Worm (Caenorhabditis elegans) whole organism, young adult: ENCODE data around the gene tag-196.

Experiments
- B0035.1 ChIP-seq: sonication (generic microtip); optimal IDR thresholded peaks from 2 replicates; lab custom pipeline; 2016; ENCODE audit warnings: missing genetic modification characterization, mild to moderate bottlenecking, missing compliant biosample characterization, missing genotype, missing genetic modification reagents
- B0261.1 ChIP-seq: sonication (generic microtip); optimal IDR thresholded peaks from 2 replicates; lab custom pipeline; 2016; ENCODE audit warnings: mild to moderate bottlenecking, missing genetic modification characterization, moderate library complexity, missing compliant biosample characterization
- D2030.7 ChIP-seq: fragments of 200-800 bp; sonication (Bioruptor generic); IDR thresholded peaks from 2 replicates; pipeline ENCODE4 v1.3.6; 2022; ENCODE audit warnings: missing genetic modification reagents, missing genetic modification characterization, missing compliant biosample characterization
- F10E7.11 ChIP-seq: sonication (generic microtip); optimal IDR thresholded peaks from 2 replicates; lab custom pipeline; 2017; ENCODE audit warnings: mild to moderate bottlenecking, missing genetic modification characterization, moderate library complexity, missing compliant biosample characterization
- F39B2.1 ChIP-seq: fragments of 200-800 bp; sonication (Bioruptor generic); IDR thresholded peaks from 2 replicates; pipeline ENCODE4 v1.3.6; 2022; ENCODE audit warnings: missing genetic modification reagents, missing genetic modification characterization, missing compliant biosample characterization
- F57C9.4 ChIP-seq: sonication (generic microtip); optimal IDR thresholded peaks from 2 replicates; lab custom pipeline; 2017; ENCODE audit warnings: mild to moderate bottlenecking, missing genetic modification characterization, missing compliant biosample characterization
- T07F8.4 ChIP-seq: sonication (generic microtip); optimal IDR thresholded peaks from 2 replicates; lab custom pipeline; 2016; ENCODE audit warnings: mild to moderate bottlenecking, missing genetic modification characterization, moderate library complexity, missing compliant biosample characterization
- Y79H2A.3 ChIP-seq: fragments of 200-800 bp; sonication (Bioruptor generic); conservative IDR thresholded peaks from 2 replicates; pipeline ENCODE4 v1.3.6; 2022; ENCODE audit warnings: missing genetic modification reagents, missing genetic modification characterization, missing compliant biosample characterization
- Y95B8A.8 ChIP-seq: fragments of 200-800 bp; sonication (Bioruptor generic); IDR thresholded peaks from 2 replicates; pipeline ENCODE4 v1.3.6; 2022; ENCODE audit warnings: missing genetic modification reagents, missing genetic modification characterization, missing compliant biosample characterization
- aptf-2 ChIP-seq: fragments of 200-800 bp; sonication (Bioruptor generic); conservative IDR thresholded peaks from 2 replicates; pipeline ENCODE4 v1.3.6; 2022; ENCODE audit warnings: missing genetic modification reagents, missing genetic modification characterization, missing compliant biosample characterization
- aptf-3 ChIP-seq: fragments of 200-800 bp; sonication (Bioruptor generic); IDR thresholded peaks from 2 replicates; pipeline ENCODE4 v1.3.6; 2022; ENCODE audit warnings: missing genetic modification characterization, missing compliant biosample characterization
- attf-3 ChIP-seq: fragments of 200-800 bp; sonication (Bioruptor generic); conservative IDR thresholded peaks from 2 replicates; pipeline ENCODE4 v1.3.6; 2022; ENCODE audit warnings: missing genetic modification reagents, missing genetic modification characterization, missing compliant biosample characterization
- attf-6 ChIP-seq: fragments of 200-800 bp; sonication (Bioruptor generic); IDR thresholded peaks from 2 replicates; pipeline ENCODE4 v1.3.6; 2022; ENCODE audit warnings: missing genetic modification reagents, missing genetic modification characterization, missing compliant biosample characterization
- cebp-1 ChIP-seq, 2 experiments: fragments of 200-800 bp in 1 of 2; sonication (Bioruptor generic) in 1 of 2; sonication (generic microtip) in 1 of 2; IDR thresholded peaks in 1 of 2; optimal IDR thresholded peaks in 1 of 2; 2 replicates each; pipeline versions ENCODE4 v1.3.6 to Lab custom; 2017 to 2022; ENCODE audit warnings: missing compliant biosample characterization in 2 of 2, missing genetic modification characterization in 2 of 2, mild to moderate bottlenecking in 1 of 2, missing genetic modification reagents in 1 of 2, moderate library complexity in 1 of 2
- ceh-27 ChIP-seq: fragments of 200-800 bp; sonication (Bioruptor generic); optimal IDR thresholded peaks from 2 replicates; lab custom pipeline; 2018; ENCODE audit warnings: mild to moderate bottlenecking, missing genetic modification characterization, moderate library complexity, missing compliant biosample characterization
- dox-1 ChIP-seq: fragments of 200-800 bp; sonication (Bioruptor generic); IDR thresholded peaks from 2 replicates; pipeline ENCODE4 v1.3.6; 2022; ENCODE audit warnings: missing genetic modification reagents, missing genetic modification characterization, missing compliant biosample characterization
- ekl-4 ChIP-seq: fragments of 200-800 bp; sonication (Bioruptor generic); IDR thresholded peaks from 2 replicates; pipeline ENCODE4 v1.3.6; 2022; ENCODE audit warnings: missing genetic modification reagents, missing genetic modification characterization, missing compliant biosample characterization
- fkh-3 ChIP-seq: sonication (generic microtip); optimal IDR thresholded peaks from 2 replicates; lab custom pipeline; 2016; ENCODE audit warnings: mild to moderate bottlenecking, missing genetic modification characterization, missing compliant biosample characterization
- hlh-26 ChIP-seq: fragments of 200-800 bp; sonication (Bioruptor generic); conservative IDR thresholded peaks from 2 replicates; pipeline ENCODE4 v1.3.6; 2022; ENCODE audit warnings: missing genetic modification reagents, missing genetic modification characterization, missing compliant biosample characterization
- hmg-1.2 ChIP-seq: fragments of 200-800 bp; sonication (Bioruptor generic); IDR thresholded peaks from 2 replicates; pipeline ENCODE4 v1.3.6; 2022; ENCODE audit warnings: missing genetic modification reagents, missing genetic modification characterization, missing compliant biosample characterization
- let-526 ChIP-seq: fragments of 200-800 bp; sonication (Bioruptor generic); IDR thresholded peaks from 2 replicates; pipeline ENCODE4 v1.3.6; 2022; ENCODE audit warnings: missing genetic modification reagents, missing genetic modification characterization, missing compliant biosample characterization
- lin-40 ChIP-seq: sonication (generic microtip); optimal IDR thresholded peaks from 2 replicates; lab custom pipeline; 2016; ENCODE audit warnings: missing genetic modification characterization, mild to moderate bottlenecking, missing compliant biosample characterization, missing genotype, missing genetic modification reagents
- lin-54 ChIP-seq: fragments of 200-800 bp; sonication (Bioruptor generic); optimal IDR thresholded peaks from 2 replicates; lab custom pipeline; 2018; ENCODE audit warnings: mild to moderate bottlenecking, missing genetic modification characterization, missing compliant biosample characterization
- lsl-1 ChIP-seq: fragments of 200-800 bp; sonication (Bioruptor generic); optimal IDR thresholded peaks from 2 replicates; lab custom pipeline; 2018; ENCODE audit warnings: mild to moderate bottlenecking, missing genetic modification characterization, moderate library complexity, missing compliant biosample characterization
- lsy-27 ChIP-seq: sonication (generic microtip); optimal IDR thresholded peaks from 2 replicates; lab custom pipeline; 2017; ENCODE audit warnings: missing genetic modification characterization, mild to moderate bottlenecking, missing compliant biosample characterization, antibody characterized with exemption, missing genotype, borderline replicate concordance; ENCODE audit not compliant: insufficient read depth
- mcd-1 ChIP-seq: fragments of 200-800 bp; sonication (Bioruptor generic); IDR thresholded peaks from 2 replicates; pipeline ENCODE4 v1.3.6; 2022; ENCODE audit warnings: missing genetic modification reagents, missing genetic modification characterization, missing compliant biosample characterization
- mes-4 ChIP-seq: sonication (generic microtip); optimal IDR thresholded peaks from 2 replicates; lab custom pipeline; 2016; ENCODE audit warnings: missing genotype, missing genetic modification characterization, missing compliant biosample characterization
- mxl-1 ChIP-seq: sonication (generic microtip); optimal IDR thresholded peaks from 2 replicates; lab custom pipeline; 2016; ENCODE audit warnings: missing genetic modification characterization, missing compliant biosample characterization
- nfyb-1 ChIP-seq: fragments of 200-800 bp; sonication (Bioruptor generic); IDR thresholded peaks from 2 replicates; pipeline ENCODE4 v1.3.6; 2022; ENCODE audit warnings: missing genetic modification reagents, missing genetic modification characterization, missing compliant biosample characterization
- nhr-90 ChIP-seq: sonication (generic microtip); optimal IDR thresholded peaks from 2 replicates; lab custom pipeline; 2016; ENCODE audit warnings: missing genotype, mild to moderate bottlenecking, missing genetic modification characterization, missing compliant biosample characterization
- rec-8 ChIP-seq, 2 experiments: sonication (generic microtip); optimal IDR thresholded peaks; 2 replicates each; lab custom pipeline; 2016; ENCODE audit warnings: mild to moderate bottlenecking in 2 of 2, missing genetic modification characterization in 2 of 2, missing genetic modification reagents in 2 of 2, missing genotype in 2 of 2, missing biosample characterization in 1 of 2, missing compliant biosample characterization in 1 of 2, moderate library complexity in 1 of 2
- zfh-2 ChIP-seq: fragments of 200-800 bp; sonication (Bioruptor generic); conservative IDR thresholded peaks from 2 replicates; pipeline ENCODE4 v1.3.6; 2022; ENCODE audit warnings: missing genetic modification reagents, missing genetic modification characterization, missing compliant biosample characterization
- ztf-18 ChIP-seq: sonication (generic microtip); optimal IDR thresholded peaks from 2 replicates; lab custom pipeline; 2016; ENCODE audit warnings: missing genotype, mild to moderate bottlenecking, missing genetic modification characterization, missing compliant biosample characterization
- ztf-26 ChIP-seq: sonication (generic microtip); optimal IDR thresholded peaks from 2 replicates; lab custom pipeline; 2017; ENCODE audit warnings: missing genetic modification characterization, missing compliant biosample characterization

tag-196 gene

DNA sequence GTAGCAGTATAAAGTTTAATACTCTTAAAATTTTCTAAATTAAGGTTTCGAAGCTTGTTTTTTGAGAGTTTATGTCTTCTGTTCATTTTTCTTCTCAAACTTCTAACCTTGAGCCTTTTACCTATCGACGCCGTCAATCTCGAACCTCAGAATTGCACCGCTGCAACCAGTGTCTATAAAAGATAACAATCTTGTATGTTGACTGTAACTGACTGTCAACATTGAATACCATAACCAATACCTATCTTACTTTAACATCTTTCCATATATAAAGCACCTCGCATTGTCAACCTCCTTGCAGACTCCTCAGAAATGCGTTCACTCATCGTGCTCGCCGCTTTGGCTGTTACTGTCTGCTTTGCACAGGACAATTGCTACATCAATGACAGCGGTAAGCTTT, 24.0 kb downstream of the tag-196 start, which contains the start of gene grd-5:
grd-5 (plus strand) TSS at position 295 of the 400 bp plus-strand sequence.
- TF ChIP-seq let-526 (GFP tag; lab: Robert Waterston, UW) (no peak), attf-3 (GFP tag; lab: Robert Waterston, UW) (no peak), zfh-2 (GFP tag; lab: Robert Waterston, UW) (no peak), lin-54 (GFP tag; lab: Kevin White, UChicago) (no peak), rec-8 (tag; optimal IDR thresholded peaks at IDR 0.05; lab: Kevin White, UChicago) (no peak), lsy-27 (no peak)

DNA sequence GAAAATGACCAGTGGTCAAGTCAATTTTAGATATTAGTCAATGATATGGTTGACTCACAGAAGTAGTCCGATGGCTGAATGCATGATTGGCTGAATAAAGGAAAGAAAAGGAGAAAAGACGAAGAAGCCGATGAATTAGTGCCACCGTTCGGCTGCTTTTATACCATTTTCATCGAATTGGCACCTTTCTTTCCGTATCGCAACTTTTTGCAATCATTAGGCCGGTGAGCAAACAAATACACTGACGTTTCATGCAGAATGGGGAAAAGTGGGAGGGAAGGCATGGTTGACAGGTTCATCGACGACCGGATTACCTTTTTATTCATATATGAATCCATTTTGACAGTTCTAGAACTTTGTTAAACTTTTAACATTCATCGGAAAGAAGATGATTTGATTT, 26.5 kb downstream of the tag-196 start, which contains the start of gene idpc-2:
idpc-2 (minus strand) TSS at position 101 of the 400 bp plus-strand sequence.
- TF ChIP-seq mcd-1 (GFP tag; lab: Robert Waterston, UW) (no peak), F57C9.4 (tag; lab: Kevin White, UChicago) (no peak), fkh-3 (tag; lab: Kevin White, UChicago) (no peak), ztf-26 (tag; lab: Kevin White, UChicago) (no peak), Y95B8A.8 (GFP tag; lab: Robert Waterston, UW) (no peak), hlh-26 (GFP tag; lab: Robert Waterston, UW) (no peak), attf-6 (no peak), mxl-1 (tag; lab: Kevin White, UChicago) (no peak), nhr-90 (no peak), mes-4 (tag; lab: Kevin White, UChicago) (no peak), F10E7.11 (tag; lab: Kevin White, UChicago) (no peak), Y79H2A.3 (no peak), T07F8.4 (no peak)

DNA sequence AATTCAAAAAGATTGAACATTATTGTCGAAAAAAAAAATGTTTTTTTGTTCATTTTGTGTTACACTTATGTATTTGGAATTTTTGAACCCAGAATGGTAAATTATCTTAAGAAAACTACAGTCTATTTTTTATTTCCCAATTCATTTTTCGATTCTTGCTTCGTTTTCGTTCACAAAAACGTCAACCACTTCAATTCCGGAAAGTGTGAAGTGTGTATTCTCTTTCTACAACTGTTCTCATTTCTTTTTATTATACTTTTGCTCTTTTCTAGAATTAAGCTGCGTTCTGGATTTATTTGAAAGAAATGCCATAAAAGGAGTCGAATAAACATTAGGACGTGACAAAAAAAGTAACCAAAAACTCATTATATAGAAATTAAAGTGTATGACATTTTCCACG, 27.6 kb downstream of the tag-196 start, which contains the start of gene F41E6.1:
F41E6.1 (plus strand) TSS at position 301 of the 400 bp plus-strand sequence.
- no peak for TF ChIP-seq hmg-1.2 (GFP tag; lab: Robert Waterston, UW)
- TF ChIP-seq D2030.7 (GFP tag; lab: Robert Waterston, UW), result no peak
- TF ChIP-seq lin-40 (tag; lab: Kevin White, UChicago), result no peak
- TF ChIP-seq Y95B8A.8 (GFP tag; lab: Robert Waterston, UW), result no peak
- TF ChIP-seq mes-4 (tag; lab: Kevin White, UChicago), result no peak

- TF ChIP-seq hlh-26 (GFP tag; lab: Robert Waterston, UW) (no peak), B0035.1 (tag; lab: Kevin White, UChicago) (no peak), ekl-4 (GFP tag; lab: Robert Waterston, UW) (no peak), F39B2.1 (GFP tag; lab: Robert Waterston, UW) (no peak), dox-1 (no peak), T07F8.4 (no peak), ztf-18 (tag; lab: Kevin White, UChicago) (no peak), aptf-2 (GFP tag; lab: Robert Waterston, UW) (no peak), B0261.1 (tag; lab: Kevin White, UChicago) (no peak), cebp-1 (GFP tag; IDR thresholded peaks at IDR 0.05; lab: Robert Waterston, UW) (no peak), cebp-1 (tag; optimal IDR thresholded peaks at IDR 0.05; lab: Kevin White, UChicago) (no peak), Y95B8A.8 (GFP tag; lab: Robert Waterston, UW) (no peak), ceh-27 (GFP tag; lab: Kevin White, UChicago) (no peak), aptf-3 (GFP tag; lab: Robert Waterston, UW) (no peak), nfyb-1 (GFP tag; lab: Robert Waterston, UW) (no peak), zfh-2 (GFP tag; lab: Robert Waterston, UW) (no peak), lsl-1 (GFP tag; lab: Kevin White, UChicago) (no peak)
Measured at ce11 chrV:8623754-8624153, 29.0 kb downstream of the tag-196 start, which contains the start of gene F41E6.17. TSS of gene F41E6.17 (plus strand) at chrV:8624101.
